Worm (Caenorhabditis elegans) whole organism, L4 larva: Measurements from ENCODE around the gene adbp-1.

Experiments
- F37D6.2 ChIP-seq: sonication (generic microtip); optimal IDR thresholded peaks from 2 replicates; lab custom pipeline; 2016; ENCODE audit warnings: mild to moderate bottlenecking, missing genetic modification characterization, missing compliant biosample characterization
- F44E2.7 ChIP-seq: fragments of 200-800 bp; sonication (Bioruptor generic); IDR thresholded peaks from 2 replicates; pipeline ENCODE4 v2.1.2; 2022; ENCODE audit warnings: missing genetic modification characterization, missing compliant biosample characterization
- F49E8.2 ChIP-seq: sonication (generic microtip); optimal IDR thresholded peaks from 2 replicates; lab custom pipeline; 2016; ENCODE audit warnings: missing compliant biosample characterization, mild to moderate bottlenecking, missing genetic modification characterization, borderline replicate concordance
- R02D3.7 ChIP-seq: fragments of 150-350 bp; sonication (generic microtip); optimal IDR thresholded peaks from 3 replicates; lab custom pipeline; 2014; ENCODE audit warnings: missing biosample characterization, missing genetic modification characterization
- T20F7.1 ChIP-seq: fragments of 200-800 bp; sonication (Bioruptor generic); optimal IDR thresholded peaks from 2 replicates; lab custom pipeline; 2018; ENCODE audit warnings: mild to moderate bottlenecking, missing genetic modification characterization, missing compliant biosample characterization
- Y105C5A.15 ChIP-seq: fragments of 200-800 bp; sonication (Bioruptor generic); IDR thresholded peaks from 2 replicates; pipeline ENCODE4 v1.3.6; 2022; ENCODE audit warnings: missing genetic modification characterization, missing compliant biosample characterization
- Y75B8A.6 ChIP-seq: fragments of 200-800 bp; sonication (Bioruptor generic); IDR thresholded peaks from 2 replicates; pipeline ENCODE4 v1.3.6; 2022; ENCODE audit warnings: missing genetic modification reagents, missing genetic modification characterization, missing compliant biosample characterization
- ZK546.5 ChIP-seq, 2 experiments: sonication (generic microtip); optimal IDR thresholded peaks; 2 replicates each; lab custom pipeline; 2017; ENCODE audit warnings: missing biosample characterization in 2 of 2, missing genetic modification characterization in 2 of 2
- aha-1 ChIP-seq: fragments of 150-350 bp; peaks from one replicate; lab custom pipeline; 2014; ENCODE audit warnings: missing biosample characterization, missing genetic modification characterization
- aly-2 ChIP-seq: sonication (generic microtip); optimal IDR thresholded peaks from 2 replicates; lab custom pipeline; 2018; ENCODE audit warnings: missing biosample characterization, missing genetic modification characterization
- ceh-28 ChIP-seq: fragments of 150-350 bp; optimal IDR thresholded peaks from 2 replicates; lab custom pipeline; 2014; ENCODE audit warnings: missing biosample characterization, missing genetic modification reagents, missing genetic modification characterization
- ceh-44 ChIP-seq: fragments of 200-800 bp; sonication (Bioruptor generic); IDR thresholded peaks from 2 replicates; pipeline ENCODE4 v1.3.6; 2022; ENCODE audit warnings: missing genetic modification reagents, missing genetic modification characterization, missing compliant biosample characterization
- ceh-62 ChIP-seq: sonication (generic microtip); optimal IDR thresholded peaks from 2 replicates; lab custom pipeline; 2017; ENCODE audit warnings: missing biosample characterization, missing genetic modification characterization
- ceh-82 ChIP-seq: sonication (generic microtip); optimal IDR thresholded peaks from 2 replicates; lab custom pipeline; 2017; ENCODE audit warnings: missing biosample characterization, missing genetic modification characterization
- ces-1 ChIP-seq: fragments of 150-350 bp; sonication (generic microtip); optimal IDR thresholded peaks from 4 replicates; lab custom pipeline; 2014; ENCODE audit warnings: missing biosample characterization, missing genetic modification reagents, missing genetic modification characterization
- cey-2 ChIP-seq: sonication (generic microtip); optimal IDR thresholded peaks from 3 replicates; lab custom pipeline; 2017; ENCODE audit warnings: missing genetic modification characterization, mild to moderate bottlenecking, missing compliant biosample characterization, antibody characterized with exemption, borderline replicate concordance; ENCODE audit not compliant: insufficient read depth
- ctbp-1 ChIP-seq: fragments of 200-800 bp; sonication (Bioruptor generic); IDR thresholded peaks from 2 replicates; pipeline ENCODE4 v1.3.6; 2022; ENCODE audit warnings: missing genetic modification reagents, missing genetic modification characterization, missing compliant biosample characterization
- daf-12 ChIP-seq: fragments of 150-350 bp; optimal IDR thresholded peaks from 2 replicates; lab custom pipeline; 2014; ENCODE audit warnings: missing biosample characterization, missing genetic modification reagents, missing genetic modification characterization
- daf-16 ChIP-seq, 3 experiments: sonication (generic microtip); optimal IDR thresholded peaks; 2 replicates each; lab custom pipeline; 2016 to 2017; ENCODE audit warnings: missing genetic modification characterization in 3 of 3, missing genetic modification reagents in 3 of 3, mild to moderate bottlenecking in 2 of 3, missing compliant biosample characterization in 2 of 3, missing biosample characterization in 1 of 3, moderate library complexity in 1 of 3
- dmd-6 ChIP-seq: fragments of 200-800 bp; sonication (Bioruptor generic); IDR thresholded peaks from 2 replicates; pipeline ENCODE4 v1.3.6; 2022; ENCODE audit warnings: missing genetic modification reagents, missing genetic modification characterization, missing compliant biosample characterization
- dmd-8 ChIP-seq: fragments of 200-800 bp; sonication (Bioruptor generic); IDR thresholded peaks from 2 replicates; pipeline ENCODE4 v1.3.6; 2022; ENCODE audit warnings: missing genetic modification characterization, missing compliant biosample characterization
- dmd-9 ChIP-seq: fragments of 200-800 bp; sonication (Bioruptor generic); IDR thresholded peaks from 2 replicates; pipeline ENCODE4 v1.3.6; 2022; ENCODE audit warnings: missing genetic modification reagents, missing genetic modification characterization, missing compliant biosample characterization
- dve-1 ChIP-seq: sonication (generic microtip); optimal IDR thresholded peaks from 2 replicates; lab custom pipeline; 2017; ENCODE audit warnings: antibody characterized with exemption, mild to moderate bottlenecking, missing genetic modification characterization, missing compliant biosample characterization; ENCODE audit not compliant: insufficient read depth
- fkh-10 ChIP-seq: fragments of 150-350 bp; optimal IDR thresholded peaks from 2 replicates; lab custom pipeline; 2014; ENCODE audit warnings: missing biosample characterization, missing genetic modification reagents, missing genetic modification characterization
- gei-8 ChIP-seq: fragments of 200-800 bp; sonication (Bioruptor generic); optimal IDR thresholded peaks from 2 replicates; lab custom pipeline; 2018; ENCODE audit warnings: mild to moderate bottlenecking, missing genetic modification characterization, missing compliant biosample characterization
- hlh-11 ChIP-seq: fragments of 200-800 bp; sonication (Bioruptor generic); optimal IDR thresholded peaks from 2 replicates; lab custom pipeline; 2018; ENCODE audit warnings: mild to moderate bottlenecking, missing genetic modification characterization, missing compliant biosample characterization
- hmg-1.1 ChIP-seq: fragments of 200-800 bp; sonication (Bioruptor generic); IDR thresholded peaks from 2 replicates; pipeline ENCODE4 v1.3.6; 2022; ENCODE audit warnings: missing genetic modification reagents, missing genetic modification characterization, missing compliant biosample characterization
- lin-13 ChIP-seq: fragments of 150-350 bp; optimal IDR thresholded peaks from 2 replicates; lab custom pipeline; 2014; ENCODE audit warnings: missing biosample characterization, missing genetic modification reagents, missing genetic modification characterization
- lin-38 ChIP-seq: fragments of 200-800 bp; sonication (Bioruptor generic); IDR thresholded peaks from 2 replicates; pipeline ENCODE4 v1.3.6; 2022; ENCODE audit warnings: missing genetic modification reagents, missing genetic modification characterization, missing compliant biosample characterization
- lin-39 ChIP-seq: fragments of 150-350 bp; optimal IDR thresholded peaks from 2 replicates; lab custom pipeline; 2014; ENCODE audit warnings: missing biosample characterization, missing genetic modification reagents, missing genetic modification characterization
- madf-9 ChIP-seq: fragments of 200-800 bp; sonication (Bioruptor generic); conservative IDR thresholded peaks from 2 replicates; pipeline ENCODE4 v1.3.6; 2022; ENCODE audit warnings: missing genetic modification reagents, missing genetic modification characterization, missing compliant biosample characterization
- mdl-1 ChIP-seq, 2 experiments: fragments of 150-350 bp in 1 of 2; sonication (generic microtip) in 1 of 2; optimal IDR thresholded peaks; 2 replicates each; lab custom pipeline; 2014 to 2017; ENCODE audit warnings: missing biosample characterization in 2 of 2, missing genetic modification characterization in 2 of 2
- mdt-29 ChIP-seq: fragments of 200-800 bp; sonication (Bioruptor generic); IDR thresholded peaks from 2 replicates; pipeline ENCODE4 v1.3.6; 2022; ENCODE audit warnings: missing genetic modification reagents, missing genetic modification characterization, missing compliant biosample characterization
- mep-1 ChIP-seq: fragments of 150-350 bp; sonication (generic microtip); optimal IDR thresholded peaks from 3 replicates; lab custom pipeline; 2014; ENCODE audit warnings: missing biosample characterization, missing genetic modification characterization
- mes-2 ChIP-seq: sonication (generic microtip); optimal IDR thresholded peaks from 2 replicates; lab custom pipeline; 2016; ENCODE audit warnings: missing genotype, mild to moderate bottlenecking, missing genetic modification characterization, missing compliant biosample characterization; ENCODE audit not compliant: poor library complexity, severe bottlenecking
- nhr-28 ChIP-seq: fragments of 150-350 bp; optimal IDR thresholded peaks from 2 replicates; lab custom pipeline; 2014; ENCODE audit warnings: missing biosample characterization, missing genetic modification characterization
- nhr-41 ChIP-seq: fragments of 200-800 bp; sonication (Bioruptor generic); IDR thresholded peaks from 2 replicates; pipeline ENCODE4 v1.3.6; 2022; ENCODE audit warnings: missing genetic modification reagents, missing genetic modification characterization, missing compliant biosample characterization
- nhr-77 ChIP-seq: fragments of 150-350 bp; optimal IDR thresholded peaks from 2 replicates; lab custom pipeline; 2014; ENCODE audit warnings: missing biosample characterization, missing genetic modification characterization
- pqm-1 ChIP-seq: sonication (generic microtip); optimal IDR thresholded peaks from 2 replicates; lab custom pipeline; 2017; ENCODE audit warnings: missing biosample characterization, missing genetic modification characterization
- set-16 ChIP-seq: fragments of 200-800 bp; sonication (Bioruptor generic); IDR thresholded peaks from 2 replicates; pipeline ENCODE4 v1.3.6; 2022; ENCODE audit warnings: missing genetic modification reagents, missing genetic modification characterization, missing compliant biosample characterization
- tag-97 ChIP-seq: fragments of 200-800 bp; sonication (Bioruptor generic); IDR thresholded peaks from 2 replicates; pipeline ENCODE4 v1.3.6; 2022; ENCODE audit warnings: missing genetic modification characterization, missing compliant biosample characterization
- tra-1 ChIP-seq: fragments of 200-800 bp; sonication (Bioruptor generic); IDR thresholded peaks from 2 replicates; pipeline ENCODE4 v1.3.6; 2022; ENCODE audit warnings: missing genetic modification reagents, missing genetic modification characterization, missing compliant biosample characterization
- unc-130 ChIP-seq: sonication (generic microtip); optimal IDR thresholded peaks from 2 replicates; lab custom pipeline; 2016; ENCODE audit warnings: missing genetic modification reagents, missing genetic modification characterization, missing compliant biosample characterization
- vab-7 ChIP-seq: fragments of 200-800 bp; sonication (Bioruptor generic); IDR thresholded peaks from 2 replicates; pipeline ENCODE4 v1.3.6; 2022; ENCODE audit warnings: missing genetic modification reagents, missing genetic modification characterization, missing compliant biosample characterization
- zfp-2 ChIP-seq: sonication (generic microtip); optimal IDR thresholded peaks from 2 replicates; lab custom pipeline; 2016; ENCODE audit warnings: mild to moderate bottlenecking, missing genetic modification characterization, missing compliant biosample characterization
- zfp-3 ChIP-seq: fragments of 200-800 bp; sonication (Bioruptor generic); conservative IDR thresholded peaks from 2 replicates; pipeline ENCODE4 v1.3.6; 2022; ENCODE audit warnings: missing genetic modification reagents, missing genetic modification characterization, missing compliant biosample characterization
- zip-11 ChIP-seq: fragments of 200-800 bp; sonication (Bioruptor generic); IDR thresholded peaks from 2 replicates; pipeline ENCODE4 v1.3.6; 2022; ENCODE audit warnings: missing genetic modification characterization, missing compliant biosample characterization
- ztf-11 ChIP-seq: fragments of 150-350 bp; optimal IDR thresholded peaks from 2 replicates; lab custom pipeline; 2014; ENCODE audit warnings: missing biosample characterization, missing genetic modification characterization

The adbp-1 gene

DNA sequence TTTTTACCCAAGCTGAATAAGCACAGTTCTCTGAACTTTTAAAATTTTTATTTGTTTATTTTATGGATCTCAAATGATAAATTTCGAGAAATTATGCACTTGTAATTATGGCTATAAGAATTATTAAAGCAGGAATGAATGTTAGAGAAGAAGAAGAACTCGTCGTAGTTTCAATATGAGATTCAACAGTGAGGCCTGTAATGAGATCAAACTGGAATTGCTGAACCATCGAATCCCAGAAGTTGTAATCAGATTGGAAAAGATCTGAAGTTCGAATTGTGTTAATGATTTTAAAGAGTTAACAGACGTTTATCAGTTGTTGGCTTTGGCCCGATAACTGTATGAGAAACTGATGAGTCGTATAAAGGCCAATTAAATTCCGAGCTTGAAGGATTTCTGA is 11.8 kb downstream of the adbp-1 start (continued):
- TF ChIP-seq F49E8.2 (tag; lab: Kevin White, UChicago) (no peak), ZK546.5 (tag; optimal IDR thresholded peaks at IDR 0.05; lab: Kevin White, UChicago) (no peak)

DNA sequence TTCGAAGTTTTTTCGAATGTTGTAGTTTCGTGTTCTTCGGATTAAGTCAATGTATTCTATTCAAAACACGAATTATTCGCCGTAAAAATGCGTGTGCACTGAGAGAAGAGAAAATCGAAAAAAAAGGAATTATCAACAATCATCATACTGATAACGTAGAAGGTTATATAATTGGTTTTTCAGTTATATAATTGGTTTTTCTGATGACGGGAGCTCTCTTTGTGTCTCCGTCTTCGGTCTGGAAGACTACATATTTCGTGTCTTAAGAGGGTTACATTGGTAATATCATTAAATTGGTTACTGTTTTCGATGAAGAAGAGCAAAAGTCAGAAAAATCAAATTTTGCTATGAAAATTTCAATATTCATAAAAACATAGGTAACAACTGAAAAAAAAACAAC is 15.9 kb downstream of the adbp-1 start:
- TF ChIP-seq T20F7.1 (GFP tag; lab: Kevin White, UChicago) = no peak
- no peak for TF ChIP-seq tra-1 (GFP tag; lab: Robert Waterston, UW)
- TF ChIP-seq mep-1 = no peak
- TF ChIP-seq set-16 = no peak
- peak; percentile 40 for TF ChIP-seq hlh-11 (tag; lab: Kevin White, UChicago)
- no peak for TF ChIP-seq ceh-62
- TF ChIP-seq dve-1 = peak; percentile 39
- no peak for TF ChIP-seq Y105C5A.15
- peak; percentile 11 for TF ChIP-seq nhr-77 (tag; lab: Kevin White, UChicago)
- TF ChIP-seq nhr-41 (GFP tag; lab: Robert Waterston, UW) = no peak
- TF ChIP-seq lin-39 (tag; lab: Kevin White, UChicago) = no peak
- TF ChIP-seq dmd-6 (GFP tag; lab: Robert Waterston, UW) = peak; percentile 27; the same call in 1 of the 2 replicates
- peak; percentile 75 for TF ChIP-seq nhr-28
- TF ChIP-seq F44E2.7 (GFP tag; lab: Robert Waterston, UW) = no peak
- TF ChIP-seq tag-97 (GFP tag; lab: Robert Waterston, UW) = no peak
- no peak for TF ChIP-seq fkh-10 (GFP tag; lab: Kevin White, UChicago)
- TF ChIP-seq zfp-3 = no peak
- TF ChIP-seq ctbp-1 (GFP tag; lab: Robert Waterston, UW) = no peak
- TF ChIP-seq daf-16 (GFP tag; optimal IDR thresholded peaks at IDR 0.05; lab: Kevin White, UChicago) = no peak
- TF ChIP-seq daf-16 (tag; optimal IDR thresholded peaks at IDR 0.05; lab: Kevin White, UChicago) = peak; percentile 43
- TF ChIP-seq unc-130 (GFP tag; lab: Kevin White, UChicago) = no peak
- TF ChIP-seq lin-38 = peak; percentile 20; the same call in 1 of the 2 replicates
- no peak for TF ChIP-seq aly-2 (tag; lab: Kevin White, UChicago)
- TF ChIP-seq zfp-2 = no peak
- no peak for TF ChIP-seq dmd-9 (GFP tag; lab: Robert Waterston, UW)
- TF ChIP-seq pqm-1 (tag; lab: Kevin White, UChicago) = peak; percentile 54
- peak; percentile 12 for TF ChIP-seq aha-1 (tag; lab: Kevin White, UChicago)

- peak; percentile 72 for TF ChIP-seq R02D3.7 (tag; lab: Kevin White, UChicago)
- peak; percentile 76 for TF ChIP-seq mes-2
- no peak for TF ChIP-seq Y75B8A.6 (GFP tag; lab: Robert Waterston, UW)
- peak; percentile 5 for TF ChIP-seq unc-130 (GFP tag; lab: Kevin White, UChicago)
- no peak for TF ChIP-seq lin-13 (GFP tag; lab: Kevin White, UChicago)
Observed at ce11 chrII:11463899-11464298, 19.9 kb downstream of the adbp-1 start.

ce11 chrII:11464427-11464944 is 20.5 kb downstream of the adbp-1 start, which contains the start of the genes aars-1 and rga-1:
Gene aars-1 (minus strand): TSS chrII:11464497.
Gene rga-1 (plus strand): TSS chrII:11464894.
- TF ChIP-seq tag-97 (GFP tag; lab: Robert Waterston, UW) (no peak), ztf-11 (tag; lab: Kevin White, UChicago) (no peak), madf-9 (GFP tag; lab: Robert Waterston, UW) (no peak), cey-2 (tag; lab: Kevin White, UChicago) (no peak), daf-12 (tag; lab: Kevin White, UChicago) (no peak), vab-7 (GFP tag; lab: Robert Waterston, UW) (no peak), ces-1 (GFP tag; lab: Kevin White, UChicago) (no peak), hmg-1.1 (peak; percentile 45; the same call in 1 of the 2 replicates), F37D6.2 (no peak), mdt-29 (no peak), ceh-44 (GFP tag; lab: Robert Waterston, UW) (no peak), zip-11 (no peak), dmd-8 (no peak), ceh-82 (tag; lab: Kevin White, UChicago) (no peak), gei-8 (no peak), mdl-1 (tag; optimal IDR thresholded peaks at IDR 0.05; lab: Kevin White, UChicago) (peak in 1 of 2 experiments; percentile 82), ceh-28 (tag; lab: Kevin White, UChicago) (peak; percentile 11)
